Worm (Caenorhabditis elegans) whole organism, late embryonic: ENCODE measurements around the gene nspb-10.

ENCODE experiments used
- C38D4.7 ChIP-seq: fragments of 200-800 bp; sonication (Bioruptor generic); optimal IDR thresholded peaks from 2 replicates; lab custom pipeline; 2018; ENCODE audit warnings: mild to moderate bottlenecking, missing genetic modification characterization, moderate library complexity, missing compliant biosample characterization
- F13H6.1 ChIP-seq: sonication (generic microtip); optimal IDR thresholded peaks from 2 replicates; lab custom pipeline; 2016; ENCODE audit warnings: missing genetic modification characterization, missing compliant biosample characterization
- T23F11.4 ChIP-seq: fragments of 200-800 bp; sonication (Bioruptor generic); optimal IDR thresholded peaks from 2 replicates; lab custom pipeline; 2018; ENCODE audit warnings: mild to moderate bottlenecking, missing genetic modification characterization, missing compliant biosample characterization
- Y22D7AL.16 ChIP-seq: sonication (generic microtip); optimal IDR thresholded peaks from 2 replicates; lab custom pipeline; 2016; ENCODE audit warnings: missing genetic modification characterization, missing compliant biosample characterization
- ahr-1 ChIP-seq: sonication (generic microtip); optimal IDR thresholded peaks from 2 replicates; lab custom pipeline; 2016; ENCODE audit warnings: missing genetic modification characterization, missing compliant biosample characterization
- ama-1 ChIP-seq: fragments of 150-350 bp; optimal IDR thresholded peaks from 2 replicates; lab custom pipeline; 2014
- ceh-18 ChIP-seq: sonication (generic microtip); optimal IDR thresholded peaks from 2 replicates; lab custom pipeline; 2016; ENCODE audit warnings: missing genetic modification characterization, missing compliant biosample characterization
- ceh-19 ChIP-seq: fragments of 200-800 bp; sonication (Bioruptor generic); optimal IDR thresholded peaks from 2 replicates; lab custom pipeline; 2018; ENCODE audit warnings: mild to moderate bottlenecking, missing genetic modification characterization, missing compliant biosample characterization
- ceh-24 ChIP-seq: sonication (generic microtip); optimal IDR thresholded peaks from 2 replicates; lab custom pipeline; 2016; ENCODE audit warnings: mild to moderate bottlenecking, missing genetic modification characterization, missing compliant biosample characterization
- ceh-30 ChIP-seq: fragments of 150-350 bp; optimal IDR thresholded peaks from 2 replicates; lab custom pipeline; 2014; ENCODE audit warnings: missing biosample characterization, missing genetic modification characterization
- ceh-31 ChIP-seq: sonication (generic microtip); optimal IDR thresholded peaks from 2 replicates; lab custom pipeline; 2016; ENCODE audit warnings: missing genetic modification characterization, missing compliant biosample characterization
- ceh-34 ChIP-seq: sonication (generic microtip); optimal IDR thresholded peaks from 2 replicates; lab custom pipeline; 2016; ENCODE audit warnings: mild to moderate bottlenecking, missing genetic modification characterization, missing compliant biosample characterization
- ceh-45 ChIP-seq: fragments of 200-800 bp; sonication (Bioruptor generic); IDR thresholded peaks from 2 replicates; pipeline ENCODE4 v1.3.6; 2022; ENCODE audit warnings: missing genetic modification reagents, missing genetic modification characterization, missing compliant biosample characterization
- ceh-6 ChIP-seq: fragments of 200-800 bp; sonication (Bioruptor generic); optimal IDR thresholded peaks from 2 replicates; lab custom pipeline; 2018; ENCODE audit warnings: mild to moderate bottlenecking, missing genetic modification characterization, missing compliant biosample characterization
- che-1 ChIP-seq: sonication (generic microtip); optimal IDR thresholded peaks from 2 replicates; lab custom pipeline; 2016; ENCODE audit warnings: mild to moderate bottlenecking, missing genetic modification characterization, missing compliant biosample characterization
- dmd-4 ChIP-seq: sonication (generic microtip); optimal IDR thresholded peaks from 2 replicates; lab custom pipeline; 2016; ENCODE audit warnings: borderline replicate concordance, missing genetic modification characterization, missing compliant biosample characterization
- elt-2 ChIP-seq: sonication (generic microtip); optimal IDR thresholded peaks from 2 replicates; lab custom pipeline; 2016; ENCODE audit warnings: missing genetic modification reagents, missing genetic modification characterization, missing compliant biosample characterization
- elt-4 ChIP-seq: sonication (generic microtip); optimal IDR thresholded peaks from 2 replicates; lab custom pipeline; 2016; ENCODE audit warnings: missing genetic modification characterization, missing compliant biosample characterization
- fax-1 ChIP-seq: sonication (generic microtip); optimal IDR thresholded peaks from 2 replicates; lab custom pipeline; 2016; ENCODE audit warnings: missing genotype, missing genetic modification characterization, missing compliant biosample characterization
- fkh-10 ChIP-seq: fragments of 150-350 bp; optimal IDR thresholded peaks from 2 replicates; lab custom pipeline; 2014; ENCODE audit warnings: missing biosample characterization, missing genetic modification reagents, missing genetic modification characterization
- gmeb-2 ChIP-seq: sonication (generic microtip); optimal IDR thresholded peaks from 2 replicates; lab custom pipeline; 2016; ENCODE audit warnings: missing genetic modification characterization, inconsistent platforms, missing compliant biosample characterization
- hlh-15 ChIP-seq: sonication (generic microtip); optimal IDR thresholded peaks from 2 replicates; lab custom pipeline; 2016; ENCODE audit warnings: missing genetic modification characterization, missing compliant biosample characterization
- hlh-30 ChIP-seq: sonication (generic microtip); optimal IDR thresholded peaks from 2 replicates; lab custom pipeline; 2017; ENCODE audit warnings: antibody characterized with exemption, missing genetic modification characterization, missing compliant biosample characterization; ENCODE audit not compliant: insufficient read depth
- hlh-6 ChIP-seq: sonication (generic microtip); optimal IDR thresholded peaks from 2 replicates; lab custom pipeline; 2016; ENCODE audit warnings: missing genotype, missing genetic modification characterization, missing compliant biosample characterization
- hlh-8 ChIP-seq: sonication (generic microtip); optimal IDR thresholded peaks from 2 replicates; lab custom pipeline; 2016; ENCODE audit warnings: missing genotype, missing genetic modification characterization, missing compliant biosample characterization
- mec-3 ChIP-seq: sonication (generic microtip); optimal IDR thresholded peaks from 2 replicates; lab custom pipeline; 2016; ENCODE audit warnings: borderline replicate concordance, missing genetic modification characterization, missing compliant biosample characterization
- nhr-11 ChIP-seq: fragments of 150-350 bp; optimal IDR thresholded peaks from 2 replicates; lab custom pipeline; 2014; ENCODE audit warnings: missing biosample characterization, missing genetic modification characterization
- nhr-232 ChIP-seq: sonication (generic microtip); optimal IDR thresholded peaks from 2 replicates; lab custom pipeline; 2016; ENCODE audit warnings: missing genetic modification characterization, missing compliant biosample characterization
- pat-9 ChIP-seq: fragments of 200-800 bp; sonication (Bioruptor generic); optimal IDR thresholded peaks from 2 replicates; lab custom pipeline; 2018; ENCODE audit warnings: mild to moderate bottlenecking, missing genetic modification characterization, moderate library complexity, missing compliant biosample characterization
- pax-1 ChIP-seq: fragments of 150-350 bp; optimal IDR thresholded peaks from 2 replicates; lab custom pipeline; 2014; ENCODE audit warnings: missing biosample characterization, missing genetic modification characterization
- pha-4 ChIP-seq: fragments of 150-350 bp; optimal IDR thresholded peaks from 2 replicates; lab custom pipeline; 2018; ENCODE audit warnings: missing biosample characterization, missing genetic modification reagents, missing genetic modification characterization
- pros-1 ChIP-seq: fragments of 150-350 bp; optimal IDR thresholded peaks from 2 replicates; lab custom pipeline; 2014; ENCODE audit warnings: missing biosample characterization, missing genetic modification reagents, missing genetic modification characterization
- ref-2 ChIP-seq: sonication (generic microtip); optimal IDR thresholded peaks from 2 replicates; lab custom pipeline; 2016; ENCODE audit warnings: missing genetic modification characterization, missing compliant biosample characterization
- rnt-1 ChIP-seq: sonication (generic microtip); optimal IDR thresholded peaks from 2 replicates; lab custom pipeline; 2016; ENCODE audit warnings: missing genetic modification characterization, missing compliant biosample characterization
- sdc-2 ChIP-seq: sonication (generic microtip); optimal IDR thresholded peaks from 2 replicates; lab custom pipeline; 2016; ENCODE audit warnings: missing genotype, missing genetic modification characterization, missing compliant biosample characterization
- sox-2 ChIP-seq: fragments of 200-800 bp; sonication (Bioruptor generic); IDR thresholded peaks from 2 replicates; pipeline ENCODE4 v1.3.6; 2022; ENCODE audit warnings: missing genetic modification reagents, missing genetic modification characterization, missing compliant biosample characterization
- sox-4 ChIP-seq: sonication (generic microtip); optimal IDR thresholded peaks from 2 replicates; lab custom pipeline; 2017; ENCODE audit warnings: mild to moderate bottlenecking, missing genetic modification characterization, inconsistent platforms, missing compliant biosample characterization
- unc-42 ChIP-seq: sonication (generic microtip); optimal IDR thresholded peaks from 2 replicates; lab custom pipeline; 2016; ENCODE audit warnings: missing genotype, missing genetic modification characterization, missing compliant biosample characterization
- unc-55 ChIP-seq: sonication (generic microtip); optimal IDR thresholded peaks from 2 replicates; lab custom pipeline; 2017; ENCODE audit warnings: missing biosample characterization, missing genetic modification reagents, missing genetic modification characterization
- unc-86 ChIP-seq: sonication (generic microtip); optimal IDR thresholded peaks from 2 replicates; lab custom pipeline; 2016; ENCODE audit warnings: missing genetic modification characterization, missing compliant biosample characterization
- zip-5 ChIP-seq: sonication (generic microtip); optimal IDR thresholded peaks from 2 replicates; lab custom pipeline; 2016; ENCODE audit warnings: missing genetic modification characterization, missing compliant biosample characterization
- ztf-16 ChIP-seq: sonication (generic microtip); optimal IDR thresholded peaks from 2 replicates; lab custom pipeline; 2017; ENCODE audit warnings: missing genetic modification characterization, missing compliant biosample characterization

The nspb-10 gene

DNA sequence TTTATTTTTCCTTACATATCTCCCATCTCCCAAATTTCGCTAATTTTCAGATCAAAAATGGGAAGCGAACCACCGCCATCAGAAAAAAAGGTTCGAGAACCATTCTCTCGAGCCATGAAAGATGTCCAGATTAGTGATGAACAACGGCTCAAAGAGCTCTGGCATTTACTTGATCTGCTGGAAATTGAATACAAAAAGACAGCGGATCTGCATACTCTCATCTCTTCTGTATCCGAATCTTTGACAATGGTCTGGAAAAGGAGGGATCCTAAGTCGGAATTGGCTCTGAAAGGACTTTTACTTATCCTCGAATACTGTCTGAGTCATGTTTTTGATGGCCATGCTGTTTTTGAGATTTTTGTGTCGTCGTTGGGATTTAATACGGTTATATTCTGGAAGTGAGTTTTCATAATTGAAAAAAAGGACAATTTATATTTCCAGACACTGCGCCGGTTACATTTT is 12.8 kb upstream of the nspb-10 start, which contains the start of gene tps-2:
tps-2 (plus strand) TSS at position 51 of the 462 bp plus-strand sequence.
- no peak for TF ChIP-seq C38D4.7 (GFP tag; lab: Kevin White, UChicago)
- no peak for TF ChIP-seq F13H6.1 (tag; lab: Kevin White, UChicago)
- no peak for TF ChIP-seq ceh-24 (tag; lab: Kevin White, UChicago)
- TF ChIP-seq Y22D7AL.16 (tag; lab: Kevin White, UChicago), result no peak
- no peak for TF ChIP-seq nhr-232 (tag; lab: Kevin White, UChicago)
- TF ChIP-seq ceh-19 (GFP tag; lab: Kevin White, UChicago), result no peak
- TF ChIP-seq ceh-30 (tag; lab: Kevin White, UChicago), result no peak
- TF ChIP-seq che-1, result no peak
- TF ChIP-seq unc-55 (GFP tag; lab: Kevin White, UChicago), result no peak
- TF ChIP-seq ztf-16 (tag; lab: Kevin White, UChicago), result no peak
- no peak for TF ChIP-seq unc-86 (tag; lab: Kevin White, UChicago)
- TF ChIP-seq hlh-6 (tag; lab: Kevin White, UChicago), result no peak
- TF ChIP-seq gmeb-2, result no peak
- TF ChIP-seq elt-4 (tag; lab: Kevin White, UChicago), result no peak
- no peak for TF ChIP-seq nhr-11 (tag; lab: Kevin White, UChicago)
- no peak for TF ChIP-seq hlh-15 (tag; lab: Kevin White, UChicago)

DNA sequence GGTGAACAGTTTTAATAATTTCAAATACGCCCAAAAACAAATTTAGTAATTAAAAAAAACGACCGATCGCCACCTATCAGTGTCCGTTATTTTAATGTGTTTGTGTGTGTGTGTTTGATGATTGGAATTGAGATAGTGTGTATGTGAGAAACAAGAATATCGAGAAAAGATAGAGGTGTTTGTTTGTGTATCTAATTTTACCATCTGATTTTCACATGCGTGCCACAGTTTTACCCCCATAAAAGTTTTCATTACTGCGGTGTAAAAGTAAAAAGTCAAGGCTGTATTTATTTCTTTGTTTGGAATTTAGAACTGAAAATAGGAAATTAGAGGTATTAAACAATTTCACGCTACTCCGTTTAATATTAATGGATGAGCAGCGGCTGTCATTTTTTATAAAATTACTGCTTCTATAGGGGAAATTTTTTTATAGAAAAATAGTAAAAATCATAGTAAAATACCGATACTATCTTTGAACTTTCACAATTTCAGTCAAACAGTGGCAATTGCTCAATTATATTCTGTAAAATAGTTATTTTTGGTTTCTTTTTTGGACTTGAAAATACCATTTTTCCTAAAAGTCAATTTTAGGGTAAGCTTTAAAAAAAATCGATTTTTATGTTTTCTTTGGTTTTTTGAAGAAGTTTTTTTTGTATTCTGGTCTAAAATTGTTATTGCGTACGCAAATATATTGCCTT is 12.0 kb upstream of the nspb-10 start:
- TF ChIP-seq pax-1 (tag; lab: Kevin White, UChicago) (no peak), hlh-6 (tag; lab: Kevin White, UChicago) (no peak), elt-2 (tag; lab: Kevin White, UChicago) (peak; percentile 25), T23F11.4 (GFP tag; lab: Kevin White, UChicago) (no peak), ceh-31 (tag; lab: Kevin White, UChicago) (no peak)

DNA sequence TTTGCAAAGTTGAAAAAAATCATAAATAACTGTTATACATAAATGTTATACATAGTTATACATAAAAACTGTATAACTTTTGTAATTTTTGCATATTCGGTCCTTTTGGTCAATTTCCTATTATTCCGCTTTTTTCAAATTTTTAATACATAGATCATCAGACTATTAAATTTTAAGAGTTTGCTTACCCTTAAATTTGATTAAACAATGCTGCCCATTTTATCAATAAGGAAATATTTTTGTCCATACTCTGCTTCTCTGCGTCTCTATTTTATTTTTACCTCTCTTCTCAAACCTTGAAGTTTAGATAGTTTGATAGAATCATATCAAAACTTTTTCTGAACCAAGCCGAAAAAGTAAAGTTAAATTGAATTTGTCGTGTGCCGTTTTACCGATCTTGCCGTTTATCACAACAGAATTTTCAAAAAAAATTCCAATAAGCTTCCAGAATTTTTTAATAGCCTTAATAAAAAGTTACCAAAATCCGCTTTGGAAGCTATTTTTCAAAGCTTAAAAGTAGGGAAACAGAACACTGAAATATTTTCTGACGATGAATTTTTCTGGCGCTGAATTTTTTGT is 11.3 kb upstream of the nspb-10 start:
- no peak for TF ChIP-seq nhr-232 (tag; lab: Kevin White, UChicago)
- no peak for TF ChIP-seq ref-2 (tag; lab: Kevin White, UChicago)
- TF ChIP-seq unc-86 (tag; lab: Kevin White, UChicago), result no peak
- no peak for TF ChIP-seq pat-9
- TF ChIP-seq Y22D7AL.16 (tag; lab: Kevin White, UChicago), result no peak
- no peak for TF ChIP-seq hlh-8 (tag; lab: Kevin White, UChicago)
- no peak for TF ChIP-seq ceh-18 (tag; lab: Kevin White, UChicago)
- TF ChIP-seq unc-42 (tag; lab: Kevin White, UChicago), result no peak
- no peak for TF ChIP-seq zip-5 (tag; lab: Kevin White, UChicago)
- no peak for TF ChIP-seq sdc-2 (tag; lab: Kevin White, UChicago)
- TF ChIP-seq pros-1 (tag; lab: Kevin White, UChicago), result no peak
- no peak for TF ChIP-seq mec-3
- TF ChIP-seq pha-4 (tag; lab: Kevin White, UChicago), result no peak
- no peak for TF ChIP-seq ama-1
- TF ChIP-seq rnt-1 (tag; lab: Kevin White, UChicago), result no peak
- no peak for TF ChIP-seq sox-2 (GFP tag; lab: Robert Waterston, UW)
- no peak for TF ChIP-seq fax-1 (tag; lab: Kevin White, UChicago)

DNA sequence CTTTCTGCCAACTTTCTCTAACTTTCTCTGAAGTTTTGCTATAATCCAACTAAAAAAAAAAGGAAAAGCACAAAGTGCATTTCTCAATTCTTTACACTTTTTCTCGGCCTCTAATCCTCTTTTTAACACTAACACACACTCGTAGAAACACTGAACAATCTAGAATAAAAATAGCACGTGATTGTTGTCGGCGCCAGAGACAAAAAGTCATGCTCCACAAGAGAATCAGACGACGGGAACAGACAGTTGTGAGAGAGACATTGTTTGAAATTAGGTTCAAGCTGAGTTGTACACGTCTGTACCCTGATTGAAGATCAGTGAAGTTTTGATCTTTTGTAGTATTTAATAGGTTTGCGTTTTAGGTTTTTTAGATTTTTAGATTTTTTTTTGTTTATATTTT is 10.3 kb upstream of the nspb-10 start:
- peak; percentile 61 for TF ChIP-seq hlh-30 (tag; lab: Kevin White, UChicago)
- no peak for TF ChIP-seq ceh-45 (GFP tag; lab: Robert Waterston, UW)
- TF ChIP-seq ceh-31 (tag; lab: Kevin White, UChicago), result no peak
- TF ChIP-seq rnt-1 (tag; lab: Kevin White, UChicago), result peak; percentile 25
- no peak for TF ChIP-seq fax-1 (tag; lab: Kevin White, UChicago)
- TF ChIP-seq unc-86 (tag; lab: Kevin White, UChicago), result no peak
- no peak for TF ChIP-seq ceh-19 (GFP tag; lab: Kevin White, UChicago)
- no peak for TF ChIP-seq ahr-1 (tag; lab: Kevin White, UChicago)
- no peak for TF ChIP-seq dmd-4 (tag; lab: Kevin White, UChicago)
- TF ChIP-seq sox-4 (tag; lab: Kevin White, UChicago), result no peak
- TF ChIP-seq ceh-6 (GFP tag; lab: Kevin White, UChicago), result no peak
- TF ChIP-seq fkh-10 (GFP tag; lab: Kevin White, UChicago), result no peak
- no peak for TF ChIP-seq Y22D7AL.16 (tag; lab: Kevin White, UChicago)
- TF ChIP-seq ceh-34 (tag; lab: Kevin White, UChicago), result no peak
- peak; percentile 24 for TF ChIP-seq ceh-18 (tag; lab: Kevin White, UChicago)
